Fruit fly (Drosophila melanogaster) whole organism, prepupa: ENCODE data around the gene Pfrx.

Experiments
- Blimp-1 ChIP-seq: fragments of 200-800 bp; sonication (Bioruptor generic); optimal IDR thresholded peaks from 3 replicates; lab custom pipeline; 2017; ENCODE audit warnings: missing biosample characterization, missing genetic modification characterization, mild to moderate bottlenecking, moderate library complexity, missing genetic modification reagents
- CG11762 ChIP-seq: fragments of 200-800 bp; sonication (Bioruptor generic); optimal IDR thresholded peaks from 3 replicates; lab custom pipeline; 2016; ENCODE audit warnings: missing biosample characterization, missing genetic modification characterization; ENCODE audit not compliant: insufficient read depth
- CG15336 ChIP-seq: fragments of 200-800 bp; sonication (Bioruptor generic); IDR thresholded peaks from 2 replicates; pipeline ENCODE4 v1.3.6; 2022; ENCODE audit warnings: missing biosample characterization, missing genetic modification characterization
- CG3919 ChIP-seq: fragments of 200-800 bp; sonication (Bioruptor generic); optimal IDR thresholded peaks from 3 replicates; lab custom pipeline; 2016; ENCODE audit warnings: missing biosample characterization, missing genetic modification characterization
- CG9139 ChIP-seq: fragments of 200-800 bp; sonication (Bioruptor generic); optimal IDR thresholded peaks from 3 replicates; lab custom pipeline; 2017; ENCODE audit warnings: missing biosample characterization, mild to moderate bottlenecking, missing genetic modification characterization
- Ets21C ChIP-seq: fragments of 200-800 bp; sonication (Bioruptor generic); optimal IDR thresholded peaks from 3 replicates; lab custom pipeline; 2016; ENCODE audit warnings: missing biosample characterization, missing genetic modification characterization
- Hr38 ChIP-seq: sonication (Bioruptor generic); optimal IDR thresholded peaks from 2 replicates; lab custom pipeline; 2016; ENCODE audit warnings: missing biosample characterization, missing genetic modification characterization
- Hr39 ChIP-seq: fragments of 200-800 bp; sonication (Bioruptor generic); optimal IDR thresholded peaks from 2 replicates; lab custom pipeline; 2016; ENCODE audit warnings: missing biosample characterization, missing genetic modification characterization
- OdsH ChIP-seq: fragments of 200-800 bp; sonication (Bioruptor generic); optimal IDR thresholded peaks from 3 replicates; lab custom pipeline; 2016; ENCODE audit warnings: missing biosample characterization, missing genetic modification characterization
- Sox102F ChIP-seq: fragments of 200-800 bp; sonication (Bioruptor generic); optimal IDR thresholded peaks from 2 replicates; lab custom pipeline; 2016; ENCODE audit warnings: missing biosample characterization, mild to moderate bottlenecking, missing genetic modification characterization
- acj6 ChIP-seq: fragments of 200-800 bp; sonication (Bioruptor generic); optimal IDR thresholded peaks from 3 replicates; lab custom pipeline; 2016; ENCODE audit warnings: missing biosample characterization, missing genetic modification characterization
- fd85E ChIP-seq: fragments of 200-800 bp; sonication (Bioruptor generic); optimal IDR thresholded peaks from 3 replicates; lab custom pipeline; 2016; ENCODE audit warnings: missing biosample characterization, missing genetic modification characterization
- net ChIP-seq: fragments of 200-800 bp; sonication (Bioruptor generic); optimal IDR thresholded peaks from 3 replicates; lab custom pipeline; 2016; ENCODE audit warnings: missing biosample characterization, missing genetic modification characterization

DNA sequence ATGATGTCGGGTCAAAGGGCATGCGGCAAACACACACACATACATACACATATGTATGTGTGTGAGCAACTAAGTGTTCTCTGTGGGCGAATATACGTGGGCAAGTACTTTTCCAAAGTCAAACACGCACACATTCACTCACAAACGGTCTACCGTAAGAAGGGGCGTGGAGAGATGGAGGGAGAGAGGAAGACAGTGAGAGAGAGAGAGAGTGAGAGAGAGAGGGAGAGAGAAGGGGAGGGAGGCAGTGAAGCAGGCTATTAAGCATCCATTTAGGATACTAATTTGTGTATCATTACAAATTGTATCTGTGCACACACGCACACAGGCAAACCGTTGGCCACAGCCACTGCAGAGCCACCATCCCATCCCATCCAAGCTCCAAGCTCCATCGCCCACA lies 53.1 kb downstream of the Pfrx start:
- TF ChIP-seq Blimp-1 (GFP tag; lab: Kevin White, UChicago) (no peak), CG11762 (GFP tag; lab: Kevin White, UChicago) (no peak), net (GFP tag; lab: Kevin White, UChicago) (no peak), CG3919 (GFP tag; lab: Kevin White, UChicago) (no peak), fd85E (GFP tag; lab: Kevin White, UChicago) (no peak), Hr39 (GFP tag; lab: Kevin White, UChicago) (no peak), acj6 (GFP tag; lab: Kevin White, UChicago) (no peak), Hr38 (GFP tag; lab: Kevin White, UChicago) (no peak), CG9139 (GFP tag; lab: Kevin White, UChicago) (no peak), CG15336 (GFP tag; lab: Robert Waterston, UW) (no peak), OdsH (GFP tag; lab: Kevin White, UChicago) (no peak), Ets21C (no peak), Sox102F (no peak)
